Worm (Caenorhabditis elegans) whole organism, midembryonic: ENCODE results near the gene wht-8.

Experiments used
- T22C8.4 ChIP-seq: fragments of 200-800 bp; sonication (Bioruptor generic); IDR thresholded peaks from 2 replicates; pipeline ENCODE4 v1.3.6; 2022; ENCODE audit warnings: missing genetic modification characterization, missing compliant biosample characterization
- cog-1 ChIP-seq: sonication (generic microtip); optimal IDR thresholded peaks from 2 replicates; lab custom pipeline; 2016; ENCODE audit warnings: missing genetic modification characterization, missing compliant biosample characterization
- flt-1 ChIP-seq: fragments of 200-800 bp; sonication (Bioruptor generic); IDR thresholded peaks from 2 replicates; pipeline ENCODE4 v1.3.6; 2022; ENCODE audit warnings: missing genetic modification characterization, missing compliant biosample characterization
- klf-2 ChIP-seq: fragments of 200-800 bp; sonication (Bioruptor generic); conservative IDR thresholded peaks from 2 replicates; pipeline ENCODE4 v1.3.6; 2022; ENCODE audit warnings: missing genetic modification reagents, missing genetic modification characterization, missing compliant biosample characterization
- med-1 ChIP-seq: sonication (generic microtip); optimal IDR thresholded peaks from 2 replicates; lab custom pipeline; 2017; ENCODE audit warnings: missing genetic modification characterization, mild to moderate bottlenecking, missing compliant biosample characterization, antibody characterized with exemption, missing genetic modification reagents; ENCODE audit not compliant: insufficient read depth
- ref-1 ChIP-seq: fragments of 200-800 bp; sonication (Bioruptor generic); conservative IDR thresholded peaks from 2 replicates; pipeline ENCODE4 v1.3.6; 2022; ENCODE audit warnings: missing genetic modification reagents, missing genetic modification characterization, missing compliant biosample characterization
- tab-1 ChIP-seq: fragments of 200-800 bp; sonication (Bioruptor generic); IDR thresholded peaks from 2 replicates; pipeline ENCODE4 v1.3.6; 2022; ENCODE audit warnings: missing genetic modification characterization, missing compliant biosample characterization
- ztf-23 ChIP-seq: fragments of 200-800 bp; sonication (Bioruptor generic); IDR thresholded peaks from 2 replicates; pipeline ENCODE4 v1.3.6; 2022; ENCODE audit warnings: missing genetic modification reagents, missing genetic modification characterization, missing compliant biosample characterization
- ztf-29 ChIP-seq: fragments of 200-800 bp; sonication (Bioruptor generic); IDR thresholded peaks from 2 replicates; pipeline ENCODE4 v1.3.6; 2022; ENCODE audit warnings: missing genetic modification reagents, missing genetic modification characterization, missing compliant biosample characterization

ce11 chrIII:11241583-11242187, 23.1 kb downstream of the wht-8 start:
- TF ChIP-seq flt-1 (GFP tag; lab: Robert Waterston, UW) (no peak), T22C8.4 (GFP tag; lab: Robert Waterston, UW) (no peak), tab-1 (GFP tag; lab: Robert Waterston, UW) (no peak), med-1 (GFP tag; lab: Kevin White, UChicago) (no peak), cog-1 (tag; lab: Kevin White, UChicago) (no peak), klf-2 (GFP tag; lab: Robert Waterston, UW) (no peak), ref-1 (no peak), ztf-29 (GFP tag; lab: Robert Waterston, UW) (no peak), ztf-23 (GFP tag; lab: Robert Waterston, UW) (no peak)
